Fruit fly (Drosophila melanogaster): ENCODE measurements around the gene CG34269.

DNA sequence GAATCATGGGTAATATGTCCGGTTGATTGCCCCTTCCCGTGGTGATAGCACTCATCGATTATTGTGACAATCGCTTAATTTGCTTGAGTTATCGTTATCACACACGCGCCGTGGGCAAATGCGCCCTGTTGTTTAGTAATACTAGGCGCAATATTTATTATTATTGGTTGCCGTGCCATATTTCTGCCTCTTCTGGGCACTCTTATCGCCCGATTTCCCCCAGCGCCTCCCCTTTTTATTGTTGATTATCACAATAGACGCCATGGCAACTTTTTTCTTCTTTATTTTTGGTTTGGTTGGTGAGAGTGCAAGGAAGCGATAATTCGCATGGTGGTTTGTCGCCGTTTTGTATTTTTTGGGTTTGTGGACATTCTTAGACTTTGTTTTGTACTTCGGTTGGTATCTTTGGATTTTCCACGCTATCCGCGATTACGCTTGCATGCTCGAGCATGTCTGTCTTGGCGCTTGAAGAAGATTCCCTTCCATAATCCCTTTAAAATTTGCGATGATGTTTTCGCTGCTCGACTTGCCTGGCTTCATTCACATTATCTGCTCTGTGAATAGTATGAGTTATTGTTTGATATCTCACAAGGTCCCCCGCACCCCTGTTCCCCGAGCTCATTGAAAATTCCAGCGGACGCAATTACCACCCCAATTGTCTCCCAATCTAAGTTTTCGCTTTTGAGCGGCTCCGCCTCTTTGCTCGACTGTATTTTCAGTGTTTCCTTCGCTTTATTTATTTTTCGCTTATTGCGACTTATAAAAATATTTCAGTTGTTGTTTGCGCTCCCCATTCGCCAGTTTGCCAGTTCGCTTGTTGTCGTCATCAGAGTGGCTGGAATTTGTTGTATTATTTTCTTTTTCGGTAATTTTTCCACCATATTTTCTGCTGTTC lies 20.4 kb downstream of the CG34269 start:
- TF ChIP-seq CG8478 (optimal IDR thresholded peaks at IDR 0.05) (no peak), psq (optimal IDR thresholded peaks at IDR 0.05) (no peak), usp (GFP tag; optimal IDR thresholded peaks at IDR 0.05) (no peak), pan (optimal IDR thresholded peaks at IDR 0.05) (no peak), Dll (optimal IDR thresholded peaks at IDR 0.05) (no peak)
